Worm (Caenorhabditis elegans) whole organism, mixed stage, embryonic: ENCODE measurements around the gene col-172.

Source experiments
- lin-13 ChIP-seq: fragments of 150-350 bp; optimal IDR thresholded peaks from 2 replicates; lab custom pipeline; 2014; ENCODE audit warnings: missing biosample characterization, missing genetic modification characterization
- mab-5 ChIP-seq: fragments of 150-350 bp; optimal IDR thresholded peaks from 2 replicates; lab custom pipeline; 2014; ENCODE audit warnings: missing biosample characterization, missing genetic modification characterization
- nhr-28 ChIP-seq: fragments of 150-350 bp; optimal IDR thresholded peaks from 2 replicates; lab custom pipeline; 2014; ENCODE audit warnings: missing biosample characterization, missing genetic modification characterization
- pha-4 ChIP-seq: fragments of 150-350 bp; optimal IDR thresholded peaks from 2 replicates; lab custom pipeline; 2018; ENCODE audit warnings: missing biosample characterization, missing genetic modification reagents, missing genetic modification characterization
- snpc-4 ChIP-seq: fragments of 150-350 bp; optimal IDR thresholded peaks from 2 replicates; lab custom pipeline; 2014; ENCODE audit warnings: missing biosample characterization, missing genetic modification characterization
- unc-62 ChIP-seq: fragments of 150-350 bp; optimal IDR thresholded peaks from 2 replicates; lab custom pipeline; 2014; ENCODE audit warnings: missing biosample characterization, missing genetic modification reagents, missing genetic modification characterization
- zip-8 ChIP-seq: fragments of 150-350 bp; optimal IDR thresholded peaks from 2 replicates; lab custom pipeline; 2014; ENCODE audit warnings: missing biosample characterization, missing genetic modification characterization
- ztf-11 ChIP-seq: fragments of 150-350 bp; optimal IDR thresholded peaks from 2 replicates; lab custom pipeline; 2014; ENCODE audit warnings: missing biosample characterization, missing genetic modification characterization

DNA sequence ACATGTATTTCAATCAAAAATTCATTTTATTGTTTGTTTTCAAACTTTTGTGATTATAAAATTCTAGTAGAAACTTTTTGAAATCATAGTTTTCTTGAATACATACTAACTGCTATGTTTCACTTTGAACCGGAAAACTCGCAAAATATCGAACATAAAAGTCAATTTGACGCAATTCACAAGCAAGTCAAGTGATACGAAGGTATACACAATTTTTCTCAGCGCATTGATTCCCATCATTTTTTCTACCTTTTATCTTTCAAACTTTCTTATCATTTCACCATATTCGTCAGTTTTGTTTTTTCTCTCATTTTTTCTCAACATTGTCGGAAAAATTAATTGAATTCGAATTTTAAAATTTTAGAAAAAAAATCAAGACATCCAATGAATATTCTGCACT lies 17.5 kb upstream of the col-172 start, which contains the start of gene nhr-173:
- TF ChIP-seq mab-5 (tag; lab: Kevin White, UChicago) (no peak), pha-4 (tag; lab: Kevin White, UChicago) (no peak), zip-8 (no peak), snpc-4 (tag; lab: Kevin White, UChicago) (no peak), nhr-28 (tag; lab: Kevin White, UChicago) (no peak), unc-62 (no peak), lin-13 (tag; lab: Kevin White, UChicago) (no peak), ztf-11 (tag; lab: Kevin White, UChicago) (no peak)
